Worm (Caenorhabditis elegans) whole organism, early embryonic: ENCODE results near the gene mrps-9.

Source experiments
- B0310.2 ChIP-seq: sonication (generic microtip); optimal IDR thresholded peaks from 2 replicates; lab custom pipeline; 2016; ENCODE audit warnings: mild to moderate bottlenecking, missing genetic modification characterization, missing compliant biosample characterization
- ama-1 ChIP-seq: fragments of 150-350 bp; optimal IDR thresholded peaks from 2 replicates; lab custom pipeline; 2014
- ceh-36 ChIP-seq: sonication (generic microtip); optimal IDR thresholded peaks from 2 replicates; lab custom pipeline; 2016; ENCODE audit warnings: missing genetic modification characterization, inconsistent platforms, missing compliant biosample characterization
- ets-7 ChIP-seq: sonication (generic microtip); optimal IDR thresholded peaks from 2 replicates; lab custom pipeline; 2016; ENCODE audit warnings: missing genotype, missing genetic modification characterization, missing compliant biosample characterization
- flt-1 ChIP-seq: fragments of 200-800 bp; sonication (Bioruptor generic); IDR thresholded peaks from 2 replicates; pipeline ENCODE4 v1.3.6; 2022; ENCODE audit warnings: missing genetic modification characterization, missing compliant biosample characterization
- hmbx-1 ChIP-seq: sonication (generic microtip); optimal IDR thresholded peaks from 2 replicates; lab custom pipeline; 2016; ENCODE audit warnings: mild to moderate bottlenecking, missing genetic modification characterization, missing compliant biosample characterization
- hnd-1 ChIP-seq: sonication (generic microtip); optimal IDR thresholded peaks from 2 replicates; lab custom pipeline; 2016; ENCODE audit warnings: missing genetic modification characterization, missing compliant biosample characterization
- pes-1 ChIP-seq: fragments of 200-800 bp; sonication (Bioruptor generic); IDR thresholded peaks from 2 replicates; pipeline ENCODE4 v1.3.6; 2022; ENCODE audit warnings: missing genetic modification reagents, missing genetic modification characterization, missing compliant biosample characterization
- scrt-1 ChIP-seq: fragments of 200-800 bp; sonication (Bioruptor generic); IDR thresholded peaks from 2 replicates; pipeline ENCODE4 v1.3.6; 2022; ENCODE audit warnings: missing genetic modification characterization, missing compliant biosample characterization
- sea-1 ChIP-seq: fragments of 200-800 bp; sonication (Bioruptor generic); conservative IDR thresholded peaks from 2 replicates; pipeline ENCODE4 v1.3.6; 2022; ENCODE audit warnings: missing genetic modification characterization, missing compliant biosample characterization
- tbx-11 ChIP-seq: fragments of 200-800 bp; sonication (Bioruptor generic); IDR thresholded peaks from 2 replicates; pipeline ENCODE4 v1.3.6; 2022; ENCODE audit warnings: missing genetic modification characterization, missing compliant biosample characterization

DNA sequence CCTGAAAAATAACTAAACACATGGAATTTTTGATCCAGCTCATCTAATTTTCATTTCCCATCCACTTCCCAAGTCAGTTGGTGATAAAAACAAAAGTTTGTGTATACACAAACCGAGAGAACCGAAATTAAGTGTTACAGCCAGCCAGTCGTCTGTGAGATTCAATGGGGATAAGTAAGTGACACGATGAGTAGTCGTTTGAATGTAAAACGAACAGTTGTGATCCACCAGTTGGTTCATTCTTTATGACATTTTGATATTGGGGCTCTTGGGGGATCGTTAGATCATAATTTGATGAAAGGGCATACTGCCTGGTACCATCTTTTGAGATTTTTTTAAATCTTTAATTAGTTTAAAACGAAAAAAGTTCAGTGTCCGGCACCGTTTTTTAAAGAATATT is 21.0 kb downstream of the mrps-9 start:
- no peak for TF ChIP-seq sea-1 (GFP tag; lab: Robert Waterston, UW)
- TF ChIP-seq ama-1, result no peak
- no peak for TF ChIP-seq B0310.2 (tag; lab: Kevin White, UChicago)
- no peak for TF ChIP-seq ceh-36 (tag; lab: Kevin White, UChicago)
- no peak for TF ChIP-seq tbx-11
- TF ChIP-seq flt-1 (GFP tag; lab: Robert Waterston, UW), result no peak
- TF ChIP-seq hmbx-1 (tag; lab: Kevin White, UChicago), result no peak
- TF ChIP-seq pes-1, result no peak
- TF ChIP-seq hnd-1 (tag; lab: Kevin White, UChicago), result no peak
- TF ChIP-seq ets-7 (tag; lab: Kevin White, UChicago), result no peak
- TF ChIP-seq scrt-1 (GFP tag; lab: Robert Waterston, UW), result no peak
